Fruit fly (Drosophila melanogaster) whole organism, embryonic: ENCODE data around the gene CG5196.

Source experiments
- Ada2b ChIP-seq: fragments of 200-800 bp; sonication (Bioruptor generic); IDR thresholded peaks from 2 replicates; pipeline ENCODE4 v1.3.6; 2022; ENCODE audit warnings: missing biosample characterization, missing genetic modification characterization
- Bgb ChIP-seq: fragments of 200-800 bp; sonication (Bioruptor generic); IDR thresholded peaks from 2 replicates; pipeline ENCODE4 v1.3.6; 2022; ENCODE audit warnings: missing biosample characterization, missing genetic modification characterization; ENCODE audit not compliant: partially characterized antibody
- Bteb2 ChIP-seq: fragments of 200-800 bp; sonication (Bioruptor generic); optimal IDR thresholded peaks from 2 replicates; lab custom pipeline; 2016; ENCODE audit warnings: missing biosample characterization, missing genetic modification characterization
- CG10321 ChIP-seq: fragments of 200-800 bp; sonication (Bioruptor generic); IDR thresholded peaks from 2 replicates; pipeline ENCODE4 v1.3.6; 2022; ENCODE audit warnings: missing biosample characterization, missing genetic modification characterization
- CG11398 ChIP-seq: fragments of 200-800 bp; sonication (Bioruptor generic); optimal IDR thresholded peaks from 2 replicates; lab custom pipeline; 2016; ENCODE audit warnings: missing biosample characterization, missing genetic modification characterization
- CG12659 ChIP-seq: fragments of 200-800 bp; sonication (Bioruptor generic); optimal IDR thresholded peaks from 3 replicates; lab custom pipeline; 2017; ENCODE audit warnings: mild to moderate bottlenecking, missing biosample characterization, missing genetic modification reagents, missing genetic modification characterization
- CG13624 ChIP-seq: fragments of 200-800 bp; sonication (Bioruptor generic); optimal IDR thresholded peaks from 2 replicates; lab custom pipeline; 2016; ENCODE audit warnings: missing biosample characterization, missing genetic modification characterization
- CG14014 ChIP-seq: fragments of 200-800 bp; sonication (Bioruptor generic); IDR thresholded peaks from 2 replicates; pipeline ENCODE4 v1.3.6; 2022; ENCODE audit warnings: missing biosample characterization, missing genetic modification characterization
- CG14441 ChIP-seq: fragments of 200-800 bp; sonication (Bioruptor generic); IDR thresholded peaks from 2 replicates; pipeline ENCODE4 v1.3.6; 2022; ENCODE audit warnings: missing biosample characterization, missing genetic modification characterization
- CG15073 ChIP-seq: fragments of 200-800 bp; sonication (Bioruptor generic); optimal IDR thresholded peaks from 2 replicates; lab custom pipeline; 2016; ENCODE audit warnings: missing biosample characterization, missing genetic modification characterization
- CG17829 ChIP-seq: fragments of 200-800 bp; optimal IDR thresholded peaks from 2 replicates; lab custom pipeline; 2019; ENCODE audit warnings: missing biosample characterization, mild to moderate bottlenecking, missing genetic modification characterization, moderate library complexity
- CG33213 ChIP-seq: fragments of 200-800 bp; sonication (Bioruptor generic); optimal IDR thresholded peaks from 3 replicates; lab custom pipeline; 2016; ENCODE audit warnings: missing biosample characterization, missing genetic modification characterization
- CG7786 ChIP-seq: fragments of 200-800 bp; sonication (Bioruptor generic); optimal IDR thresholded peaks from 2 replicates; lab custom pipeline; 2016; ENCODE audit warnings: missing biosample characterization, missing genetic modification characterization
- CG7963 ChIP-seq: fragments of 200-800 bp; sonication (Bioruptor generic); IDR thresholded peaks from 3 replicates; pipeline ENCODE4 v1.3.6; 2022; ENCODE audit warnings: missing biosample characterization, missing genetic modification characterization; ENCODE audit not compliant: partially characterized antibody
- CG8944 ChIP-seq: fragments of 200-800 bp; sonication (Bioruptor generic); optimal IDR thresholded peaks from 3 replicates; lab custom pipeline; 2016; ENCODE audit warnings: missing biosample characterization, missing genetic modification characterization
- CG9817 ChIP-seq: fragments of 200-800 bp; sonication (Bioruptor generic); optimal IDR thresholded peaks from 2 replicates; lab custom pipeline; 2018; ENCODE audit warnings: missing biosample characterization, mild to moderate bottlenecking, missing genetic modification characterization, moderate library complexity
- CG9932 ChIP-seq: fragments of 200-800 bp; sonication (Bioruptor generic); IDR thresholded peaks from 2 replicates; pipeline ENCODE4 v1.3.6; 2022; ENCODE audit warnings: missing biosample characterization, missing genetic modification characterization
- CHES-1-like ChIP-seq: fragments of 200-800 bp; sonication (Bioruptor generic); optimal IDR thresholded peaks from 2 replicates; lab custom pipeline; 2016; ENCODE audit warnings: missing biosample characterization, missing genetic modification characterization
- CoRest ChIP-seq: fragments of 200-800 bp; sonication (Bioruptor generic); optimal IDR thresholded peaks from 3 replicates; lab custom pipeline; 2018; ENCODE audit warnings: missing biosample characterization, mild to moderate bottlenecking, missing genetic modification characterization, moderate library complexity
- Dbx ChIP-seq: fragments of 200-800 bp; sonication (Bioruptor generic); IDR thresholded peaks from 3 replicates; pipeline ENCODE4 v1.3.6; 2022; ENCODE audit warnings: missing biosample characterization, missing genetic modification characterization
- Dek ChIP-seq: fragments of 200-800 bp; sonication (Bioruptor generic); optimal IDR thresholded peaks from 3 replicates; lab custom pipeline; 2019; ENCODE audit warnings: missing biosample characterization, mild to moderate bottlenecking, missing genetic modification characterization, moderate library complexity
- Ets65A ChIP-seq: fragments of 200-800 bp; sonication (Bioruptor generic); peaks from one replicate; lab custom pipeline; 2016; ENCODE audit warnings: missing biosample characterization, missing genetic modification characterization
- Ets97D ChIP-seq: fragments of 200-800 bp; sonication (Bioruptor generic); optimal IDR thresholded peaks from 3 replicates; lab custom pipeline; 2016; ENCODE audit warnings: missing biosample characterization, missing genetic modification characterization
- Fer1 ChIP-seq: fragments of 200-800 bp; sonication (Bioruptor generic); optimal IDR thresholded peaks from 2 replicates; lab custom pipeline; 2017; ENCODE audit warnings: missing biosample characterization, mild to moderate bottlenecking, missing genetic modification characterization
- HLHmδ ChIP-seq: fragments of 200-800 bp; sonication (Bioruptor generic); optimal IDR thresholded peaks from 2 replicates; lab custom pipeline; 2018; ENCODE audit warnings: missing biosample characterization, mild to moderate bottlenecking, missing genetic modification characterization, moderate library complexity
- HmgZ ChIP-seq: fragments of 200-800 bp; sonication (Bioruptor generic); optimal IDR thresholded peaks from 2 replicates; lab custom pipeline; 2018; ENCODE audit warnings: missing biosample characterization, mild to moderate bottlenecking, missing genetic modification characterization
- Lhr ChIP-seq: fragments of 200-800 bp; sonication (Bioruptor generic); optimal IDR thresholded peaks from 3 replicates; lab custom pipeline; 2017; ENCODE audit warnings: mild to moderate bottlenecking, missing biosample characterization, missing genetic modification reagents, missing genetic modification characterization
- MESR4 ChIP-seq: fragments of 200-800 bp; sonication (Bioruptor generic); optimal IDR thresholded peaks from 2 replicates; lab custom pipeline; 2018; ENCODE audit warnings: missing biosample characterization, mild to moderate bottlenecking, missing genetic modification characterization, moderate library complexity
- Med ChIP-seq: fragments of 200-800 bp; sonication (Bioruptor generic); peaks from one replicate; lab custom pipeline; 2016; ENCODE audit warnings: missing biosample characterization, missing genetic modification characterization, mild to moderate bottlenecking, inconsistent platforms, moderate library complexity
- Opbp ChIP-seq: fragments of 200-800 bp; sonication (Bioruptor generic); IDR thresholded peaks from 3 replicates; pipeline ENCODE4 v1.3.6; 2022; ENCODE audit warnings: missing biosample characterization, missing genetic modification characterization; ENCODE audit not compliant: partially characterized antibody
- Rfx ChIP-seq: fragments of 200-800 bp; sonication (Bioruptor generic); IDR thresholded peaks from 2 replicates; pipeline ENCODE4 v1.3.6; 2022; ENCODE audit warnings: missing biosample characterization, missing genetic modification characterization
- Side ChIP-seq: fragments of 200-800 bp; sonication (Bioruptor generic); optimal IDR thresholded peaks from 2 replicates; lab custom pipeline; 2016; ENCODE audit warnings: missing biosample characterization, missing genetic modification characterization
- Sin3A ChIP-seq: fragments of >200 bp; optimal IDR thresholded peaks from 2 replicates; lab custom pipeline; 2018
- Sry-δ ChIP-seq: fragments of 200-800 bp; sonication (Bioruptor generic); optimal IDR thresholded peaks from 2 replicates; lab custom pipeline; 2016; ENCODE audit warnings: missing biosample characterization, missing genetic modification characterization
- Vsx1 ChIP-seq: fragments of 200-800 bp; sonication (Bioruptor generic); optimal IDR thresholded peaks from 2 replicates; lab custom pipeline; 2017; ENCODE audit warnings: missing biosample characterization, mild to moderate bottlenecking, missing genetic modification characterization, missing genetic modification reagents
- Xbp1 ChIP-seq: fragments of 200-800 bp; sonication (Bioruptor generic); optimal IDR thresholded peaks from 3 replicates; lab custom pipeline; 2016; ENCODE audit warnings: missing biosample characterization, mild to moderate bottlenecking, missing genetic modification characterization
- ase ChIP-seq: fragments of 200-800 bp; sonication (Bioruptor generic); IDR thresholded peaks from 3 replicates; pipeline ENCODE4 v1.3.6; 2022; ENCODE audit warnings: missing biosample characterization, missing genetic modification characterization
- chif ChIP-seq, 2 experiments: fragments of 200-800 bp; sonication (Bioruptor generic); optimal IDR thresholded peaks; 3 replicates each; lab custom pipeline; 2016; ENCODE audit warnings: missing biosample characterization in 2 of 2, missing genetic modification characterization in 2 of 2
- dpn ChIP-seq, 2 experiments: fragments of 200-800 bp; sonication (Bioruptor generic); optimal IDR thresholded peaks; 3 replicates each; lab custom pipeline; 2016; ENCODE audit warnings: missing biosample characterization in 2 of 2, missing genetic modification characterization in 2 of 2
- gfzf ChIP-seq: fragments of 200-800 bp; sonication (Bioruptor generic); optimal IDR thresholded peaks from 2 replicates; lab custom pipeline; 2016; ENCODE audit warnings: missing biosample characterization, mild to moderate bottlenecking, missing genetic modification characterization, moderate library complexity
- grn ChIP-seq: fragments of 200-800 bp; sonication (Bioruptor generic); optimal IDR thresholded peaks from 3 replicates; lab custom pipeline; 2017; ENCODE audit warnings: missing biosample characterization, missing genetic modification characterization
- insv ChIP-seq, 2 experiments: fragments of 200-800 bp; sonication (Bioruptor generic); optimal IDR thresholded peaks; 3 replicates each; lab custom pipeline; 2016 to 2018; ENCODE audit warnings: missing biosample characterization in 2 of 2, missing genetic modification characterization in 2 of 2
- jing ChIP-seq: fragments of 200-800 bp; sonication (Bioruptor generic); optimal IDR thresholded peaks from 2 replicates; lab custom pipeline; 2018; ENCODE audit warnings: missing biosample characterization, mild to moderate bottlenecking, missing genetic modification characterization
- mam ChIP-seq: fragments of 200-800 bp; sonication (Bioruptor generic); optimal IDR thresholded peaks from 3 replicates; lab custom pipeline; 2016; ENCODE audit warnings: missing biosample characterization, missing genetic modification characterization
- run ChIP-seq: fragments of 200-800 bp; sonication (Bioruptor generic); optimal IDR thresholded peaks from 3 replicates; lab custom pipeline; 2018; ENCODE audit warnings: missing biosample characterization, mild to moderate bottlenecking, missing genetic modification characterization
- tx ChIP-seq: fragments of 200-800 bp; sonication (Bioruptor generic); optimal IDR thresholded peaks from 2 replicates; lab custom pipeline; 2016; ENCODE audit warnings: missing biosample characterization, missing genetic modification characterization
- zen ChIP-seq: fragments of 200-800 bp; sonication (Bioruptor generic); optimal IDR thresholded peaks from 3 replicates; lab custom pipeline; 2018; ENCODE audit warnings: missing biosample characterization, mild to moderate bottlenecking, missing genetic modification characterization, moderate library complexity
- zen2 ChIP-seq: fragments of 200-800 bp; sonication (Bioruptor generic); IDR thresholded peaks from 3 replicates; pipeline ENCODE4 v1.3.6; 2022; ENCODE audit warnings: missing biosample characterization, missing genetic modification characterization; ENCODE audit not compliant: partially characterized antibody
- zf30C ChIP-seq: fragments of 200-800 bp; sonication (Bioruptor generic); optimal IDR thresholded peaks from 3 replicates; lab custom pipeline; 2018; ENCODE audit warnings: missing biosample characterization, mild to moderate bottlenecking, missing genetic modification characterization
- zfh2 ChIP-seq: fragments of 200-800 bp; sonication (Bioruptor generic); optimal IDR thresholded peaks from 2 replicates; lab custom pipeline; 2016; ENCODE audit warnings: missing biosample characterization, missing genetic modification characterization

The CG5196 gene

DNA sequence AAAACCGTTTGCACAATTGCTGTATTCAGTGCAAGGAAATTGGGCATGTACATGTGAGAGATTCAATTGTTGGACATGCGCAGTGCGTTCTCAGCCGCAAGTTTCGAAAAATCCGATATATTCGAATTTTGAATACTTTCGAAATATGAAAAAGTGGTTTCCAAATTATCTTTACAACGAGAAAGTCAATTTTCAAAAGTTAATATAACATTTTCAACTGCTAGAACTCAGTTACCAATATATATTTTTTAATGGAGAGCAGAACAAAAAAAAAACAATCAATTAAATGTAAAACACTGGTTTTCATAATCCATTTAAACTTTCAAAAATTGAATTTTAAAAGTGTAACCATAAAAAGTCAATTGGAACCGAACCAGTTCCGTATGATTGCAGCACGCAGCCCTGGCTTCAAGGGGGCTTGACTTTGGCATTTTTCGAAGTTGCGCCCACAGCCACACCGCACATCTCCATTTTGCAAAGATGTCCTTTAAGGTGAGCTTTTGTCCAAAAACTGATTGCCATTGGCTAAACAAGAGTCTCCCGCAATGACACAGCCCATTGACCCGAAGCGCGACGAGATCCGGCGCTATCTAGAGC is 14.4 kb downstream of the CG5196 start, which contains the start of the genes Scgbeta and CG17202 (continued):
- TF ChIP-seq CG8944 (GFP tag; lab: Kevin White, UChicago) (peak; percentile 25), CG7786 (GFP tag; lab: Kevin White, UChicago) (peak; percentile 3), CG7963 (GFP tag; lab: Robert Waterston, UW) (no peak), CG9932 (GFP tag; lab: Robert Waterston, UW) (peak; percentile 56), CoRest (tag; lab: Kevin White, UChicago) (peak; percentile 54), zf30C (no peak), CG14014 (GFP tag; lab: Robert Waterston, UW) (peak; percentile 35; the same call in 1 of the 2 replicates), tx (GFP tag; lab: Kevin White, UChicago) (no peak), CG12659 (GFP tag; lab: Kevin White, UChicago) (peak; percentile 44), grn (GFP tag; lab: Kevin White, UChicago) (no peak), CG10321 (GFP tag; lab: Robert Waterston, UW) (no peak), Dbx (GFP tag; lab: Robert Waterston, UW) (0 out of 3 replicates have a peak, but pooled peaks have one; percentile 27), gfzf (GFP tag; lab: Kevin White, UChicago) (peak; percentile 92), zen2 (GFP tag; lab: Robert Waterston, UW) (no peak), Side (GFP tag; lab: Kevin White, UChicago) (peak; percentile 11), mam (GFP tag; lab: Kevin White, UChicago) (peak; percentile 28), CG33213 (GFP tag; lab: Kevin White, UChicago) (peak; percentile 67), Ets65A (GFP tag; lab: Kevin White, UChicago) (peak; percentile 49), Ets97D (GFP tag; lab: Kevin White, UChicago) (peak; percentile 65), Opbp (0 out of 3 replicates have a peak, but pooled peaks have one; percentile 22), Ada2b (0 out of 2 replicates have a peak, but pooled peaks have one; percentile 5), Sry-δ (GFP tag; lab: Kevin White, UChicago) (peak; percentile 43), Dek (tag; lab: Kevin White, UChicago) (peak; percentile 32), jing (no peak), zfh2 (GFP tag; lab: Kevin White, UChicago) (no peak), CG13624 (GFP tag; lab: Kevin White, UChicago) (peak; percentile 30), CG17829 (peak; percentile 27), MESR4 (GFP tag; lab: Kevin White, UChicago) (peak; percentile 75), CG15073 (GFP tag; lab: Kevin White, UChicago) (no peak), Rfx (0 out of 2 replicates have a peak, but pooled peaks have one; percentile 40), Med (GFP tag; lab: Kevin White, UChicago) (peak; percentile 69), Vsx1 (GFP tag; lab: Kevin White, UChicago) (no peak), Xbp1 (peak; percentile 41), chif (GFP tag; optimal IDR thresholded peaks at IDR 0.05; lab: Kevin White, UChicago) (peak in 1 of 2 experiments; percentile 8), CG11398 (peak; percentile 2), CG9817 (tag; lab: Kevin White, UChicago) (no peak), zen (tag; lab: Kevin White, UChicago) (peak; percentile 12), run (tag; lab: Kevin White, UChicago) (no peak), Bteb2 (GFP tag; lab: Kevin White, UChicago) (peak; percentile 7), CG14441 (GFP tag; lab: Robert Waterston, UW) (no peak), insv (GFP tag; optimal IDR thresholded peaks at IDR 0.05; lab: Kevin White, UChicago) (no peak), Lhr (GFP tag; lab: Kevin White, UChicago) (peak; percentile 76), HmgZ (peak; percentile 62), Bgb (GFP tag; lab: Robert Waterston, UW) (peak; percentile 33; the same call in 1 of the 2 replicates), Fer1 (GFP tag; lab: Kevin White, UChicago) (peak; percentile 10), Sin3A (peak; percentile 59), dpn (GFP tag; optimal IDR thresholded peaks at IDR 0.05; lab: Kevin White, UChicago) (peak in 1 of 2 experiments; percentile 17), ase (GFP tag; lab: Robert Waterston, UW) (0 out of 3 replicates have a peak, but pooled peaks have one; percentile 5), HLHmδ (GFP tag; lab: Kevin White, UChicago) (no peak), CHES-1-like (GFP tag; lab: Kevin White, UChicago) (peak; percentile 21)
